Worm (Caenorhabditis elegans) whole organism, dauer: ENCODE data around the gene Y113G7B.15.

ENCODE experiments used
- unc-62 ChIP-seq: sonication (generic microtip); optimal IDR thresholded peaks from 2 replicates; lab custom pipeline; 2017; ENCODE audit warnings: missing biosample characterization, missing genetic modification reagents, missing genetic modification characterization

Gene Y113G7B.15

DNA sequence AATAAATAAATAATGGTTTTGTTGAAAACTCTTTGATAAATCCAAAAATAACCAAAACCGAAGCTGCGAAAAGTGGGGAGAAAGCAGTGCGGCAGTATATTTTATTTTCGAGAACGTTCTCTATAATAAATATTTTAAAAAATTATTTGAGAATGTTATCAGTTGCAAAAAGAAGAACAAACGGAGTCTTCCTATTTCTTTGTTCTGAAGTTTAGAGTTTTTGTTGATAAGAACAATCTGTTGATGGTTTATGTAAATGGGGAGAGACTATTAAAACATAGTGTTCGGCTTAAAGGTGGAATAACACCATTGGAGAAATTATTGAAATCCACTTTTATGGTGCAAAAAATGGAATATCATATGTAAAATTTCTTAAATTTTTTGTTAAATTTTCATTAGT lies 20.5 kb downstream of the Y113G7B.15 start:
- TF ChIP-seq unc-62 (GFP tag; lab: Kevin White, UChicago), result no peak

DNA sequence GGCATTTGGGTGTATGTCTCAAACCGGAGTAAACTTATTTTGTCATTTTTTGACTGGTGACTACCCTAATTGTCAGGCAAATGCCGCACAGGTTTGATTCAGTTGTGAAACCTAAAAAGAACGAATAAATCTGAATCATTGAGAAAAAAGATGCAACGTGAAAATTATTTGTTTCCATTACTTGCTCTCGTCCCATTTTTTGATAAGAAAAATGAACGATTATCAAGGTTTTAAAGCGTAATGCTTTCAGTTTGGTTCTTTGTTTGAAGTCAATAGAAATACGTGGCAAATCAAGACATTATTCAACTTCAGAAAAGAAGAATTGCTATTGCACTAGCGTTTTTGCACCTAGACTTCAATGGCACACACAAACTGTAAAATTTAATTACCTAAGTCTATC lies 21.1 kb downstream of the Y113G7B.15 start, which contains the start of gene Y113G7B.12:
Gene Y113G7B.12, minus strand, starts transcription at position 101 of the 400 bp plus-strand sequence.
- TF ChIP-seq unc-62 (GFP tag; lab: Kevin White, UChicago), result no peak

DNA sequence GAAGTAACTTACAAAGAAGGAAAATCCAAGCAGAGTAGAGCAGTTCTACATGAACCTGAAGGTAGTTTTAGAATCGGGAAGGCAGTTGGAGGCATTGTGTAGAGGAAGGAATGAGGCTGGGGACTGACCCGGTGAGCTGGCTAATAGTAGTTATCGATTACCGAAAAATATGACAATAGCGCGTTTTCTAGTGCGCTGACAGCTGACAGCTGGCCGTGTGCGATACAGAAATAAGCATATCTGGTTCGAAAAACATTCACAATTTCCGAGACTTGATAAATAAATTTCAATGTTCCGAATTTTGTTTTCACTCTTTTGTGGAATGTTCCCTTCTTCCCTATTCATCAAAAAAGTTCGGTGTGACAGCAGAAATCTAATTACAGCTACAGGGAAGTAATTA lies 27.6 kb downstream of the Y113G7B.15 start, which contains the start of the genes fbxb-59 and srbc-34:
Gene fbxb-59, minus strand, starts transcription at position 101 of the 400 bp plus-strand sequence.
Gene srbc-34, plus strand, starts transcription at position 233 of the 400 bp plus-strand sequence.
- TF ChIP-seq unc-62 (GFP tag; lab: Kevin White, UChicago), result no peak

DNA sequence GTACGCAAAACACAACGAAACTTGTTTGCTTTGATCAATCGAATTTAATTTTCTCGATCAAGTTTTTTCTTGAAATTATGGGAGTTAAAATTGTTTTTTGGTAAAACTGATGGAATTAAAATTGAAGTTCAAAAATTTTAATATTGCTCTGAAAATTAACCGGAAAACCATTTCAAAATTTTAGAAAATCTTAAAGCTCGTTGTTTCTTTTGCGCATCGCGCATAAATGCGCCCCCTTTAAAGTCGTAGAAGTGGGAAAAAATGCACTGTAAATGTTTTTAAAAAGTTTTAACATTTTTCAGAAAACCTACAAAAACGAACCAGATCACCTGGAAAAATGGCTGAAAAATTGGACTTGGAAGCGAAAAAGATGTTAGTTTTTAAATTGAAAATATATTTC lies 30.6 kb downstream of the Y113G7B.15 start, which contains the start of gene fbxa-113:
Gene fbxa-113, plus strand, starts transcription at position 301 of the 400 bp plus-strand sequence.
- no peak for TF ChIP-seq unc-62 (GFP tag; lab: Kevin White, UChicago)

DNA sequence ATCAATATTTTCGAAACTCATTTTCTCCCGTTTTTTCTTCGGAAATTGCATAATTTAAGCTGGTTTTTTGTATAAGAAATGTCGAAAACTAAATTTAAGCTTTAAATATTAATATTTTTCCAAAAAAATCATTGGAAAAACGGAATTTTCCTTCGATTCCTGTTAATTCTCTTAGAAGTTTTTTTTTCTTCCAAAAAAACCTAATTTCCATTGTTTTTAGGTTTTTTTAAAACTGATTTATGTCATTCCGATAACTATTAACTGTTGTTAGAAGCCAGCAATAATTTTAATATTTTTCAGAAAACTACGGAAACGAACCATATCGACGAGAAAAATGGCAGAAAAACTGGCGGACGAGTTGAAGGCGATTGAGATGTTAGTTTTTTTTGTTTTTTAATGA lies 32.3 kb downstream of the Y113G7B.15 start, which contains the start of gene fbxa-114:
Gene fbxa-114, plus strand, starts transcription at position 301 of the 400 bp plus-strand sequence.
- TF ChIP-seq unc-62 (GFP tag; lab: Kevin White, UChicago), result no peak

DNA sequence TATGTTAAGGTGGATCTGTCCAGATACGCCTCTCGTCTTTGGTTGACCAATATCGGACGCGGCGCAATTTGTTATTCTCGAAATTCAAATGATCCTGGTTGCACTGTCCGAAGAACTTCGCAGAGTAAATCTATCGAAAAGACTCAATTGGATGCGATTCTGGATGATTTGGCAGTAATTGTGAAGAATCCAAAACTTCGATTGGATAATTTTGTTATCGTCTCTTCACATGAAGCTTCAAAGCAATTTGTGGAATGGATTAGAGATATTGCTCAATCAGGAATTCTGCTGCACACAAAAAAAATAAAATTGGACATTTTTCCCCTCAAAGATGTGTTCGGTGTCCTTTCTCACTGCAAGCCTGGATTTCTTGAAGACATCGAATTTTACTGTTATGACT lies 34.0 kb downstream of the Y113G7B.15 start:
- TF ChIP-seq unc-62 (GFP tag; lab: Kevin White, UChicago), result no peak

DNA sequence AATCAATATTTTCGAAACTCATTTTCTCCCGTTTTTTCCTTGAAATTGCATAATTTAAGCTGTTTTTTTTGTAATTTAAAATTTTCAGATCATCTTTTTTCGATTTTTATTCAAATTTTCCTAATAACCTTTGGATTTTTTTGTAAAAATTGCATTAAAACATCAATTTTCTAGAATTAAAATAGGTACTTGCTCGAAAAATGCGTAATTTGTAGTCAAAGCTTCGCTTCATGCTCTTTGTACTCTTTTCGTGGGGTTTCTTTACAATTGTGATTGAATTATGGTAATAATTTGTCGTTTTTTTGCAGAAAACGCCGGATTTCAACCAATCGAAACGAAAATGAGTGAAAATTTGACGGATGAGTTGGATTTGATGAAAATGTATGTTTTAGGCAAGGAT lies 34.7 kb downstream of the Y113G7B.15 start, which contains the start of gene fog-2:
Gene fog-2, plus strand, starts transcription at position 301 of the 400 bp plus-strand sequence.
- TF ChIP-seq unc-62 (GFP tag; lab: Kevin White, UChicago), result no peak

DNA sequence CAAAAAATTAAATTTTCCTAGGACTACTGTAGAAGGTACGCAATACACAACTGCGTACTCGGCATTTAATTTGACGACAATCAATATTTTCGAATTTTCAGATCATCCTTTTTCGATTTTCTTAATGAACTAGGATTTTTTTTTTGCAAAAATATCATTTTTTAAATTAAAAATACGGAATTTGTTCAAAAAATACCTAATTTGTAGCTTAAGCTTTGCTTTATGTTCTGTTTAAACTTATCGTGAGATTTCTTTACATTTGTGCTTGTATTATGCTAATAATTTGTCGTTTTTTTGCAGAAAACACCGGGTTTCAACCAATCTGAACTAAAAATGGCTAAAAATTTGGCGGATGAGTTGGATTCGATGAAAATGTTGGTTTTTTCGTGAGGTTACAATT lies 37.0 kb downstream of the Y113G7B.15 start, which contains the start of gene ftr-1:
Gene ftr-1, plus strand, starts transcription at position 301 of the 400 bp plus-strand sequence.
- no peak for TF ChIP-seq unc-62 (GFP tag; lab: Kevin White, UChicago)

DNA sequence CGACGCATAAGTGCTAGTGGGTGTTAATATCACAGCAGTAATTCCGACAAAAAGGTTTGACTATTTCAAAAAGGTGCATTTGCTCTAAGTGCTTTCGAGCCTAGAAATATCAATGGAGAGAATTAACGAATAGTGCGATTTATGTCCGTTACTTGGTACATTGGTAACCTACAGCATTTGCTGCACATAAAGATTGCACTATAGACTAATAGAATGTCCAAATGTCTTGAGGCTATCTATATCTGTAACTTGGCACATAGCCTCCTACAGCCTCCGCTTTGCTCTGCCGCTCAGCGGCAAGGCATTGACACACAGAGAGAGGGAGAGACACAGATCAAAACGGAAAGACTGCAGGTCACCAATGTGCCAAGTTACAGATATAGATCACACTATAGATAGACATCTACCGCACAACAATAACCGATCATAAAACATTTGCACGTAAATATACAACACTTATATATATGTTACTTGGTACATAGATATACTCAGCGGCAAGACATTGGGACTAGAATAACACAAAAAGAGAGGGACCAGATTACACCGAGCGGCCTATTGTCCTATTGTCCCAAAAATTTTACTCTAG lies 38.1 kb downstream of the Y113G7B.15 start, which contains the start of the genes srh-217 and Y113G7B.28:
Gene srh-217, minus strand, starts transcription at position 101 of the 586 bp plus-strand sequence.
Gene Y113G7B.28, plus strand, starts transcription at position 536 of the 586 bp plus-strand sequence.
- TF ChIP-seq unc-62 (GFP tag; lab: Kevin White, UChicago), result no peak

DNA sequence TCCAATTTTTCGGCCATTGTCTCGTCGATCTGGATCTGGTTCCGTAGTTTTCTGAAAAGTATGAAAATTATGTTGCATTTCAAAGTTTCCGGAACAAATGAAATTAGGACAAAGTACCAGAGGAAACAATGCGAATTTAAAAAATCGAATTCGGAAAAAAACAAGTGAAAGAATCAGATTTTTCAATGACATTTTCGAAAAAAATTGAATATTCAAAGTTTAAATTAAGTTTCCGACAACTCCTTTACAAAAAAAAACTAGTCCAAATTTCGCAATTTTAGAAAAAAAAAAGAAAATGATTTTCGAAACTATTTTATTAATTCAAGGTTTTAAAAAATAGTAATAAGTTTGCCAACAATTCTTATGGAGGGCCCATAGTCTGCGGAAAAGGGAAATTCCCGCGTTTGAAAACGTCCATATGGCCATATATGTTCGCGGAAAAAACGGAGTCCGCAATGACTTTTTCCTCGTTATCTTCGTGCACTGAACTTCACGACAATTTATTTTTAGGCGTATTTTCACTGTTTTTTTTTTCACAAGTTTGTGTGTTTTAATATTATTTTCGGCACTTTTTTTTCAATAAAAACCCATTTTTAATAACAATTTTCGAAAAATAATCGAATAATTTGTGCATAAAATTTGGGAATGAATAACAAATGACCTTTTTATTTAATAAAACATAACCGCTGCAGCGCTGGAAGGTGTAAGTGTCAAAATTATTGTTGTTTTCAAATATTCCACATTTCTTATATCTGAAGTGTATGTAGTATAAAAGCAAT lies 41.4 kb downstream of the Y113G7B.15 start, which contains the start of the genes fbxa-115 and Y113G7B.27:
Gene fbxa-115, minus strand, starts transcription at position 51 of the 779 bp plus-strand sequence.
Gene Y113G7B.27, plus strand, starts transcription at position 729 of the 779 bp plus-strand sequence.
- no peak for TF ChIP-seq unc-62 (GFP tag; lab: Kevin White, UChicago)

DNA sequence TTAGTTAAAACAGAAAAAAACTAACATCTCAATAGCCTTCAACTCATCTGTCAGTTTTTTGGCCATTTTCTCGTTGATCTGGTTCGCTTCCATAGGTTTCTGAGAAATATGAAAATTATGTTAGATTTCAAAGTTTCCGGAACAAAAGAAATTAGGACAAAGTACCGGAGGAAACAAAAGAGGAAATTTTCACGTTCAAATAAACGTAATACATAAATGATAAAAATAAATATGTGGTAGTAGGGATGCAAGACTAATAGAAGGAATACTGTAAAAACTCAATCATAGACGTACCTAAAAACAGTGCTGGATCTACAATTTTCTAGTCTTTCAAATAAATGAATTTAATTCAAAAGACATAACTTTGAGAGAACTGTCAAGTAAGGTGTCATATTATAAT lies 44.9 kb downstream of the Y113G7B.15 start, which contains the start of gene fbxa-116:
Gene fbxa-116, minus strand, starts transcription at position 101 of the 400 bp plus-strand sequence.
- no peak for TF ChIP-seq unc-62 (GFP tag; lab: Kevin White, UChicago)

DNA sequence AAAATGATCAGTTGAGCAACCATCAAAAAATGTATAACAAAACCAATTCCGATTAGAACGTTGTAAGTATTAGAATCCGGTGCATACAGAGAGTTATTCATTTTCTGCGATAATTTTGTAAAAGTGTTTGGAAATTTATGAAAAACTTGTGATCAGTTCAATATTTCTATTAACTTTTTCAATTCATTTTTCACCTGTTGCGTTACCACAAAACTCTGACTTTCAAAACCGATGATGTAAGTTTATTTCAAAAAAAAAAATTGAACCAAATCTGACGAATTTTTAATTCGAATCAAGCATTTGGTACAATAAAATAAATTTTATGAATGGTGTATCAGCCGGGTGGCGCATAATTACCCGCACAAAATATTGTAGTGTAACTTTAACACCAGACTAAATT lies 47.1 kb downstream of the Y113G7B.15 start, which contains the start of gene srz-16:
Gene srz-16, minus strand, starts transcription at position 101 of the 400 bp plus-strand sequence.
- TF ChIP-seq unc-62 (GFP tag; lab: Kevin White, UChicago), result no peak

DNA sequence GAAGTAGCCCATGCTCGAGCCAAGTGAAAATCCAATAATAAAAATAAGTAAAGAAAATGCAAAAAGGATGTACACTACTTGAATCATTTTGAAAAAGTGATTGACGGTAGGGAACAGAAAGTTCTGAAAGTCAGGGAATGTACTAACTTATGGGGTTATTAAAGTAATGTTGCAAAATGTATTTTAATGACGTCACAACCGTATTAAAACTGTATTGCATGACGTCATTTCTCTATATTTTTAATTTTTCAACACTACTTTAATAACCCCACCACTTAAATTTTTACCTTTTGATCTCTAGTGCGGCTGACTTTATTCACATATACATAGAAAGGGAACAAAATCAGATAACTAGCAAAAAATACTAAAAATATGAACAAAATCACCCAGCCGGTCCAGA lies 51.3 kb downstream of the Y113G7B.15 start:
- no peak for TF ChIP-seq unc-62 (GFP tag; lab: Kevin White, UChicago)
